Fruit fly (Drosophila melanogaster) whole organism, embryonic: ENCODE measurements around the gene GstO2.

Experiments
- Ada2b ChIP-seq: fragments of 200-800 bp; sonication (Bioruptor generic); IDR thresholded peaks from 2 replicates; pipeline ENCODE4 v1.3.6; 2022; ENCODE audit warnings: missing biosample characterization, missing genetic modification characterization
- BEAF-32 ChIP-seq: fragments of 200-800 bp; sonication (Bioruptor generic); optimal IDR thresholded peaks from 3 replicates; lab custom pipeline; 2017; ENCODE audit warnings: missing biosample characterization, missing genetic modification characterization, mild to moderate bottlenecking, moderate library complexity, missing genetic modification reagents
- CG1024 ChIP-seq: fragments of 200-800 bp; sonication (Bioruptor generic); IDR thresholded peaks from 2 replicates; pipeline ENCODE4 v1.3.6; 2022; ENCODE audit warnings: missing biosample characterization, missing genetic modification characterization
- CG10274 ChIP-seq: fragments of 200-800 bp; sonication (Bioruptor generic); optimal IDR thresholded peaks from 3 replicates; lab custom pipeline; 2017; ENCODE audit warnings: missing biosample characterization, mild to moderate bottlenecking, missing genetic modification characterization
- CG10959 ChIP-seq: fragments of 200-800 bp; sonication (Bioruptor generic); IDR thresholded peaks from 2 replicates; pipeline ENCODE4 v1.3.6; 2022; ENCODE audit warnings: missing biosample characterization, missing genetic modification characterization
- CG11247 ChIP-seq: fragments of 200-800 bp; sonication (Bioruptor generic); IDR thresholded peaks from 2 replicates; pipeline ENCODE4 v1.3.6; 2022; ENCODE audit warnings: missing biosample characterization, missing genetic modification characterization
- CG12391 ChIP-seq: fragments of 200-800 bp; sonication (Bioruptor generic); optimal IDR thresholded peaks from 3 replicates; lab custom pipeline; 2018; ENCODE audit warnings: missing biosample characterization, mild to moderate bottlenecking, missing genetic modification characterization, moderate library complexity
- CG12744 ChIP-seq: fragments of 200-800 bp; sonication (Bioruptor generic); optimal IDR thresholded peaks from 2 replicates; lab custom pipeline; 2016; ENCODE audit warnings: missing biosample characterization, missing genetic modification characterization
- CG13287 ChIP-seq: fragments of 200-800 bp; sonication (Bioruptor generic); IDR thresholded peaks from 2 replicates; pipeline ENCODE4 v1.3.6; 2022; ENCODE audit warnings: missing biosample characterization, missing genetic modification characterization; ENCODE audit not compliant: partially characterized antibody
- CG14667 ChIP-seq: fragments of 200-800 bp; sonication (Bioruptor generic); IDR thresholded peaks from 2 replicates; pipeline ENCODE4 v1.3.6; 2022; ENCODE audit warnings: missing biosample characterization, missing genetic modification characterization
- CG14965 ChIP-seq: fragments of 200-800 bp; sonication (Bioruptor generic); optimal IDR thresholded peaks from 2 replicates; lab custom pipeline; 2016; ENCODE audit warnings: missing biosample characterization, missing genetic modification characterization, borderline replicate concordance
- CG1602 ChIP-seq: fragments of 200-800 bp; sonication (Bioruptor generic); optimal IDR thresholded peaks from 3 replicates; lab custom pipeline; 2016; ENCODE audit warnings: missing biosample characterization, missing genetic modification characterization
- CG17802 ChIP-seq: fragments of 200-800 bp; sonication (Bioruptor generic); optimal IDR thresholded peaks from 2 replicates; lab custom pipeline; 2018; ENCODE audit warnings: missing biosample characterization, mild to moderate bottlenecking, missing genetic modification characterization, moderate library complexity
- CG1832 ChIP-seq: fragments of 200-800 bp; sonication (Bioruptor generic); optimal IDR thresholded peaks from 2 replicates; lab custom pipeline; 2017; ENCODE audit warnings: missing biosample characterization, mild to moderate bottlenecking, missing genetic modification characterization, inconsistent platforms
- CG2875 ChIP-seq: fragments of 200-800 bp; sonication (Bioruptor generic); optimal IDR thresholded peaks from 2 replicates; lab custom pipeline; 2017; ENCODE audit warnings: missing biosample characterization, mild to moderate bottlenecking, missing genetic modification characterization, missing genetic modification reagents
- CG31365 ChIP-seq: fragments of 200-800 bp; sonication (Bioruptor generic); optimal IDR thresholded peaks from 2 replicates; lab custom pipeline; 2018; ENCODE audit warnings: missing biosample characterization, mild to moderate bottlenecking, missing genetic modification characterization
- CG34376 ChIP-seq: fragments of 200-800 bp; sonication (Bioruptor generic); optimal IDR thresholded peaks from 2 replicates; lab custom pipeline; 2018; ENCODE audit warnings: missing biosample characterization, mild to moderate bottlenecking, missing genetic modification characterization
- CG6654 ChIP-seq: fragments of 200-800 bp; sonication (Bioruptor generic); optimal IDR thresholded peaks from 2 replicates; lab custom pipeline; 2017; ENCODE audit warnings: missing biosample characterization, mild to moderate bottlenecking, missing genetic modification characterization
- CG7357 ChIP-seq: fragments of 200-800 bp; sonication (Bioruptor generic); IDR thresholded peaks from 3 replicates; pipeline ENCODE4 v1.3.6; 2022; ENCODE audit warnings: missing biosample characterization, missing genetic modification characterization
- CG9437 ChIP-seq: fragments of 200-800 bp; sonication (Bioruptor generic); optimal IDR thresholded peaks from 2 replicates; lab custom pipeline; 2018; ENCODE audit warnings: missing biosample characterization, mild to moderate bottlenecking, missing genetic modification characterization
- CG9609 ChIP-seq: fragments of 200-800 bp; sonication (Bioruptor generic); optimal IDR thresholded peaks from 3 replicates; lab custom pipeline; 2016; ENCODE audit warnings: missing biosample characterization, missing genetic modification characterization
- CTCF ChIP-seq: fragments of 200-800 bp; sonication (Bioruptor generic); optimal IDR thresholded peaks from 2 replicates; lab custom pipeline; 2017; ENCODE audit warnings: missing biosample characterization, mild to moderate bottlenecking, missing genetic modification characterization, moderate library complexity
- Dll ChIP-seq: fragments of 200-800 bp; sonication (Bioruptor generic); IDR thresholded peaks from 4 replicates; pipeline ENCODE4 v1.3.6; 2022; ENCODE audit warnings: missing biosample characterization, missing genetic modification characterization; ENCODE audit not compliant: partially characterized antibody
- Eip74EF ChIP-seq, 2 experiments: fragments of 200-800 bp in 1 of 2; fragments of >200 bp in 1 of 2; sonication (Bioruptor generic) in 1 of 2; optimal IDR thresholded peaks; 2 replicates each; lab custom pipeline; 2017 to 2019; ENCODE audit warnings: missing biosample characterization in 2 of 2, missing genetic modification characterization in 2 of 2, mild to moderate bottlenecking in 1 of 2, moderate library complexity in 1 of 2
- Elba2 ChIP-seq: fragments of 200-800 bp; sonication (Bioruptor generic); optimal IDR thresholded peaks from 3 replicates; lab custom pipeline; 2016; ENCODE audit warnings: missing biosample characterization, missing genetic modification characterization
- Hr39 ChIP-seq: fragments of >200 bp; optimal IDR thresholded peaks from 2 replicates; lab custom pipeline; 2017
- Lpt ChIP-seq: fragments of >200 bp; optimal IDR thresholded peaks from 2 replicates; lab custom pipeline; 2018; ENCODE audit warnings: missing biosample characterization, missing genetic modification characterization
- MTF-1 ChIP-seq: fragments of 200-800 bp; sonication (Bioruptor generic); optimal IDR thresholded peaks from 2 replicates; lab custom pipeline; 2018; ENCODE audit warnings: missing biosample characterization, mild to moderate bottlenecking, missing genetic modification characterization, borderline replicate concordance
- NC2β ChIP-seq: fragments of 200-800 bp; sonication (Bioruptor generic); optimal IDR thresholded peaks from 2 replicates; lab custom pipeline; 2016; ENCODE audit warnings: missing biosample characterization, missing genetic modification characterization
- Optix ChIP-seq: fragments of 200-800 bp; sonication (Bioruptor generic); IDR thresholded peaks from 3 replicates; pipeline ENCODE4 v1.3.6; 2022; ENCODE audit warnings: missing biosample characterization, missing genetic modification characterization
- Ravus ChIP-seq: fragments of 200-800 bp; sonication (Bioruptor generic); IDR thresholded peaks from 2 replicates; pipeline ENCODE4 v1.3.6; 2022; ENCODE audit warnings: missing biosample characterization, missing genetic modification characterization
- Usf ChIP-seq: fragments of 200-800 bp; sonication (Bioruptor generic); optimal IDR thresholded peaks from 2 replicates; lab custom pipeline; 2017; ENCODE audit warnings: missing genotype, missing biosample characterization, missing genetic modification characterization
- Vsx1 ChIP-seq: fragments of 200-800 bp; sonication (Bioruptor generic); optimal IDR thresholded peaks from 2 replicates; lab custom pipeline; 2017; ENCODE audit warnings: missing biosample characterization, mild to moderate bottlenecking, missing genetic modification characterization, missing genetic modification reagents
- ac ChIP-seq: fragments of 200-800 bp; sonication (Bioruptor generic); optimal IDR thresholded peaks from 3 replicates; lab custom pipeline; 2017; ENCODE audit warnings: missing biosample characterization, mild to moderate bottlenecking, missing genetic modification characterization
- ash1 ChIP-seq: fragments of 200-800 bp; sonication (Bioruptor generic); optimal IDR thresholded peaks from 2 replicates; lab custom pipeline; 2018; ENCODE audit warnings: missing biosample characterization, mild to moderate bottlenecking, missing genetic modification characterization
- az2 ChIP-seq: fragments of 200-800 bp; sonication (Bioruptor generic); optimal IDR thresholded peaks from 3 replicates; lab custom pipeline; 2016; ENCODE audit warnings: missing biosample characterization, missing genetic modification characterization
- btn ChIP-seq: fragments of 200-800 bp; sonication (Bioruptor generic); optimal IDR thresholded peaks from 2 replicates; lab custom pipeline; 2016; ENCODE audit warnings: missing biosample characterization, missing genetic modification characterization
- chm ChIP-seq: fragments of 200-800 bp; sonication (Bioruptor generic); IDR thresholded peaks from 2 replicates; pipeline ENCODE4 v1.3.6; 2022; ENCODE audit warnings: missing biosample characterization, missing genetic modification characterization
- da ChIP-seq: fragments of 200-800 bp; sonication (Bioruptor generic); optimal IDR thresholded peaks from 2 replicates; lab custom pipeline; 2016; ENCODE audit warnings: missing biosample characterization, missing genetic modification characterization
- dmrt11E ChIP-seq: fragments of 200-800 bp; sonication (Bioruptor generic); optimal IDR thresholded peaks from 3 replicates; lab custom pipeline; 2018; ENCODE audit warnings: missing biosample characterization, mild to moderate bottlenecking, missing genetic modification characterization, moderate library complexity
- fu2 ChIP-seq: fragments of 200-800 bp; sonication (Bioruptor generic); optimal IDR thresholded peaks from 2 replicates; lab custom pipeline; 2016; ENCODE audit warnings: missing biosample characterization, missing genetic modification characterization
- gem ChIP-seq: fragments of 200-800 bp; sonication (Bioruptor generic); optimal IDR thresholded peaks from 2 replicates; lab custom pipeline; 2019; ENCODE audit warnings: missing biosample characterization, mild to moderate bottlenecking, missing genetic modification characterization, moderate library complexity
- mirr ChIP-seq: fragments of 200-800 bp; sonication (Bioruptor generic); optimal IDR thresholded peaks from 3 replicates; lab custom pipeline; 2018; ENCODE audit warnings: missing biosample characterization, mild to moderate bottlenecking, missing genetic modification characterization
- p53 ChIP-seq: fragments of 200-800 bp; sonication (Bioruptor generic); optimal IDR thresholded peaks from 2 replicates; lab custom pipeline; 2016; ENCODE audit warnings: missing biosample characterization, missing genetic modification characterization
- peb ChIP-seq: fragments of 200-800 bp; sonication (Bioruptor generic); IDR thresholded peaks from 2 replicates; pipeline ENCODE4 v1.3.6; 2022; ENCODE audit warnings: missing biosample characterization, missing genetic modification characterization
- salm ChIP-seq: fragments of 200-800 bp; sonication (Bioruptor generic); optimal IDR thresholded peaks from 2 replicates; lab custom pipeline; 2018; ENCODE audit warnings: missing biosample characterization, mild to moderate bottlenecking, missing genetic modification characterization
- shn ChIP-seq: fragments of 200-800 bp; sonication (Bioruptor generic); optimal IDR thresholded peaks from 3 replicates; lab custom pipeline; 2016; ENCODE audit warnings: missing biosample characterization, missing genetic modification characterization
- twi ChIP-seq: fragments of 200-800 bp; optimal IDR thresholded peaks from 2 replicates; lab custom pipeline; 2019; ENCODE audit warnings: missing biosample characterization, mild to moderate bottlenecking, missing genetic modification characterization, moderate library complexity
- vfl ChIP-seq: fragments of 200-800 bp; sonication (Bioruptor generic); optimal IDR thresholded peaks from 2 replicates; lab custom pipeline; 2016; ENCODE audit warnings: missing biosample characterization, missing genetic modification characterization
- vvl ChIP-seq: fragments of 200-800 bp; sonication (Bioruptor generic); IDR thresholded peaks from 2 replicates; pipeline ENCODE4 v1.3.6; 2022; ENCODE audit warnings: missing biosample characterization, missing genetic modification characterization
- zf30C ChIP-seq: fragments of 200-800 bp; sonication (Bioruptor generic); optimal IDR thresholded peaks from 3 replicates; lab custom pipeline; 2018; ENCODE audit warnings: missing biosample characterization, mild to moderate bottlenecking, missing genetic modification characterization
- zfh1 ChIP-seq: fragments of 200-800 bp; sonication (Bioruptor generic); IDR thresholded peaks from 3 replicates; pipeline ENCODE4 v1.3.6; 2022; ENCODE audit warnings: missing biosample characterization, missing genetic modification characterization
- zfh2 ChIP-seq: fragments of 200-800 bp; sonication (Bioruptor generic); optimal IDR thresholded peaks from 2 replicates; lab custom pipeline; 2016; ENCODE audit warnings: missing biosample characterization, missing genetic modification characterization

The GstO2 gene

DNA sequence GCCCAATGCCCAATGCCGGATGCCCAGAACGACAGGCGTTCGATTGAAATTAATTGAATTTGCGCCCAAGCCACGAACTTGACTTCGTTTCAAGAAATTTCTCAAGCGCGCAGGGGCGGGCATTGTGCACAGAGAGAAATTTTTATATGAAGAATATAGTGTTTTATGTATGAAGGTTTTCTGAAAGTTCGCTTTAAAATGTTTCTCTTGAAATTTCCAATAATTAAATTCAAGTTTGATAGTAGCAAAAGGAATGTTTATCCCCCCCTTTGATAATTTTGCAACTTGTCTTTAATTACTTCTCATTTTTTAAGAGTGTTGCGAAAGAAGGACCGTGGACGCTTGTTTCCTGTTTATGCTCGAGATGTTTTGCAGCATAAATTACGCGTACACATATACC, 20.6 kb upstream of the GstO2 start (continued):
- TF ChIP-seq gem: peak; percentile 53
- no peak for TF ChIP-seq vfl (GFP tag; lab: Kevin White, UChicago)
- TF ChIP-seq CG13287 (GFP tag; lab: Robert Waterston, UW): no peak
- no peak for TF ChIP-seq CG1832 (GFP tag; lab: Kevin White, UChicago)
- no peak for TF ChIP-seq CG10274 (GFP tag; lab: Kevin White, UChicago)
- no peak for TF ChIP-seq CG10959 (GFP tag; lab: Robert Waterston, UW)
- TF ChIP-seq Optix (GFP tag; lab: Robert Waterston, UW): no peak
- no peak for TF ChIP-seq CG1024
- TF ChIP-seq btn (GFP tag; lab: Kevin White, UChicago): no peak
- TF ChIP-seq NC2β: no peak
- no peak for TF ChIP-seq ac
- no peak for TF ChIP-seq da (GFP tag; lab: Kevin White, UChicago)
- no peak for TF ChIP-seq Eip74EF (GFP tag; optimal IDR thresholded peaks at IDR 0.05; lab: Kevin White, UChicago)
- TF ChIP-seq Dll (GFP tag; lab: Robert Waterston, UW): no peak
- TF ChIP-seq CG7357 (GFP tag; lab: Robert Waterston, UW): no peak
- TF ChIP-seq ash1 (GFP tag; lab: Kevin White, UChicago): no peak
- TF ChIP-seq zfh1 (GFP tag; lab: Robert Waterston, UW): no peak
- no peak for TF ChIP-seq Hr39
- no peak for TF ChIP-seq MTF-1 (GFP tag; lab: Kevin White, UChicago)
- no peak for TF ChIP-seq Vsx1 (GFP tag; lab: Kevin White, UChicago)
- no peak for TF ChIP-seq BEAF-32
- no peak for TF ChIP-seq zfh2 (GFP tag; lab: Kevin White, UChicago)
- peak; percentile 1 for TF ChIP-seq CG9437 (GFP tag; lab: Kevin White, UChicago)
- peak; percentile 56 for TF ChIP-seq zf30C (GFP tag; lab: Kevin White, UChicago)
- TF ChIP-seq dmrt11E (tag; lab: Kevin White, UChicago): peak; percentile 48
- TF ChIP-seq CG1602 (GFP tag; lab: Kevin White, UChicago): no peak
- 0 out of 2 replicates have a peak, but pooled peaks have one; percentile 8 for TF ChIP-seq Ada2b (GFP tag; lab: Robert Waterston, UW)
- TF ChIP-seq mirr: no peak
- no peak for TF ChIP-seq Ravus (GFP tag; lab: Robert Waterston, UW)
- TF ChIP-seq CG14965: no peak
- no peak for TF ChIP-seq CG6654 (GFP tag; lab: Kevin White, UChicago)
- TF ChIP-seq CG2875 (GFP tag; lab: Kevin White, UChicago): peak; percentile 1
- no peak for TF ChIP-seq CG31365 (tag; lab: Kevin White, UChicago)
- no peak for TF ChIP-seq CG12744 (GFP tag; lab: Kevin White, UChicago)
- no peak for TF ChIP-seq twi (tag; lab: Kevin White, UChicago)
- TF ChIP-seq CG14667 (GFP tag; lab: Robert Waterston, UW): no peak
- TF ChIP-seq CG34376 (GFP tag; lab: Kevin White, UChicago): no peak
- no peak for TF ChIP-seq Lpt (GFP tag; lab: Kevin White, UChicago)
- TF ChIP-seq CG12391: peak; percentile 34
- no peak for TF ChIP-seq Usf (GFP tag; lab: Kevin White, UChicago)
- TF ChIP-seq CTCF (GFP tag; lab: Kevin White, UChicago): no peak
- TF ChIP-seq shn (GFP tag; lab: Kevin White, UChicago): no peak
- TF ChIP-seq vvl: no peak
- no peak for TF ChIP-seq peb (GFP tag; lab: Robert Waterston, UW)
- no peak for TF ChIP-seq az2 (GFP tag; lab: Kevin White, UChicago)
- no peak for TF ChIP-seq salm (tag; lab: Kevin White, UChicago)
- no peak for TF ChIP-seq CG17802 (tag; lab: Kevin White, UChicago)
- TF ChIP-seq chm (GFP tag; lab: Robert Waterston, UW): 0 out of 2 replicates have a peak, but pooled peaks have one; percentile 21
- TF ChIP-seq p53 (GFP tag; lab: Kevin White, UChicago): no peak
- no peak for TF ChIP-seq fu2
- no peak for TF ChIP-seq CG11247 (GFP tag; lab: Robert Waterston, UW)
- TF ChIP-seq CG9609 (GFP tag; lab: Kevin White, UChicago): no peak
- no peak for TF ChIP-seq Elba2 (GFP tag; lab: Kevin White, UChicago)
